Worm (Caenorhabditis elegans) whole organism, mixed stage, embryonic: Measurements from ENCODE around the gene C24A3.2.

Source experiments
- M03D4.4 ChIP-seq: sonication (generic microtip); optimal IDR thresholded peaks from 2 replicates; lab custom pipeline; 2017; ENCODE audit warnings: mild to moderate bottlenecking, missing genetic modification characterization, missing compliant biosample characterization
- bed-3 ChIP-seq: fragments of 200-800 bp; sonication (Bioruptor generic); optimal IDR thresholded peaks from 3 replicates; lab custom pipeline; 2018; ENCODE audit warnings: mild to moderate bottlenecking, missing genetic modification characterization, moderate library complexity, missing compliant biosample characterization
- blmp-1 ChIP-seq: fragments of 150-350 bp; optimal IDR thresholded peaks from 2 replicates; lab custom pipeline; 2014; ENCODE audit warnings: missing biosample characterization, missing genetic modification characterization
- ceh-39 ChIP-seq: fragments of 150-350 bp; optimal IDR thresholded peaks from 2 replicates; lab custom pipeline; 2014; ENCODE audit warnings: missing biosample characterization, missing genetic modification characterization
- ceh-43 ChIP-seq: fragments of 200-800 bp; sonication (Bioruptor generic); optimal IDR thresholded peaks from 2 replicates; lab custom pipeline; 2018; ENCODE audit warnings: mild to moderate bottlenecking, missing genetic modification characterization, moderate library complexity, missing compliant biosample characterization
- ceh-83 ChIP-seq: fragments of 200-800 bp; sonication (Bioruptor generic); optimal IDR thresholded peaks from 2 replicates; lab custom pipeline; 2018; ENCODE audit warnings: mild to moderate bottlenecking, missing genetic modification characterization, missing compliant biosample characterization
- ces-1 ChIP-seq: fragments of 150-350 bp; optimal IDR thresholded peaks from 2 replicates; lab custom pipeline; 2014; ENCODE audit warnings: missing biosample characterization, missing genetic modification reagents, missing genetic modification characterization
- cnd-1 ChIP-seq: fragments of 200-800 bp; sonication (Bioruptor generic); optimal IDR thresholded peaks from 2 replicates; lab custom pipeline; 2018; ENCODE audit warnings: mild to moderate bottlenecking, missing genetic modification characterization, missing compliant biosample characterization
- drap-1 ChIP-seq: fragments of 200-800 bp; sonication (Bioruptor generic); optimal IDR thresholded peaks from 3 replicates; lab custom pipeline; 2018; ENCODE audit warnings: mild to moderate bottlenecking, missing genetic modification characterization, missing compliant biosample characterization
- elt-1 ChIP-seq: sonication (generic microtip); optimal IDR thresholded peaks from 2 replicates; lab custom pipeline; 2017; ENCODE audit warnings: missing genetic modification characterization, mild to moderate bottlenecking, missing compliant biosample characterization, antibody characterized with exemption, moderate library complexity, borderline replicate concordance; ENCODE audit not compliant: insufficient read depth
- elt-3 ChIP-seq: fragments of 150-350 bp; optimal IDR thresholded peaks from 2 replicates; lab custom pipeline; 2014; ENCODE audit warnings: missing biosample characterization, missing genetic modification characterization
- ham-2 ChIP-seq: fragments of 200-800 bp; sonication (Bioruptor generic); optimal IDR thresholded peaks from 2 replicates; lab custom pipeline; 2018; ENCODE audit warnings: mild to moderate bottlenecking, missing genetic modification characterization, missing compliant biosample characterization
- hlh-1 ChIP-seq: fragments of 150-350 bp; optimal IDR thresholded peaks from 2 replicates; lab custom pipeline; 2014; ENCODE audit warnings: missing biosample characterization, missing genetic modification reagents, missing genetic modification characterization
- lin-13 ChIP-seq: fragments of 150-350 bp; optimal IDR thresholded peaks from 2 replicates; lab custom pipeline; 2014; ENCODE audit warnings: missing biosample characterization, missing genetic modification characterization
- lin-32 ChIP-seq: fragments of 200-800 bp; sonication (Bioruptor generic); optimal IDR thresholded peaks from 2 replicates; lab custom pipeline; 2018; ENCODE audit warnings: mild to moderate bottlenecking, missing genetic modification characterization, missing compliant biosample characterization
- lsy-2 ChIP-seq: fragments of 150-350 bp; optimal IDR thresholded peaks from 2 replicates; lab custom pipeline; 2014; ENCODE audit warnings: missing biosample characterization, missing genetic modification characterization
- mab-5 ChIP-seq: fragments of 150-350 bp; optimal IDR thresholded peaks from 2 replicates; lab custom pipeline; 2014; ENCODE audit warnings: missing biosample characterization, missing genetic modification characterization
- mls-2 ChIP-seq: sonication (generic microtip); optimal IDR thresholded peaks from 2 replicates; lab custom pipeline; 2016; ENCODE audit warnings: mild to moderate bottlenecking, missing genetic modification characterization, moderate library complexity, missing compliant biosample characterization
- nhr-2 ChIP-seq: fragments of 150-350 bp; optimal IDR thresholded peaks from 2 replicates; lab custom pipeline; 2014; ENCODE audit warnings: missing biosample characterization, missing genetic modification characterization
- nhr-28 ChIP-seq: fragments of 150-350 bp; optimal IDR thresholded peaks from 2 replicates; lab custom pipeline; 2014; ENCODE audit warnings: missing biosample characterization, missing genetic modification characterization
- nhr-76 ChIP-seq: sonication (generic microtip); optimal IDR thresholded peaks from 2 replicates; lab custom pipeline; 2017; ENCODE audit warnings: missing biosample characterization, missing genetic modification characterization
- pha-4 ChIP-seq: fragments of 150-350 bp; optimal IDR thresholded peaks from 2 replicates; lab custom pipeline; 2018; ENCODE audit warnings: missing biosample characterization, missing genetic modification reagents, missing genetic modification characterization
- sem-2 ChIP-seq: fragments of 200-800 bp; sonication (Bioruptor generic); optimal IDR thresholded peaks from 2 replicates; lab custom pipeline; 2018; ENCODE audit warnings: mild to moderate bottlenecking, missing genetic modification characterization, missing compliant biosample characterization
- snpc-4 ChIP-seq: fragments of 150-350 bp; optimal IDR thresholded peaks from 2 replicates; lab custom pipeline; 2014; ENCODE audit warnings: missing biosample characterization, missing genetic modification characterization
- tbx-8 ChIP-seq: fragments of 200-800 bp; sonication (Bioruptor generic); optimal IDR thresholded peaks from 2 replicates; lab custom pipeline; 2018; ENCODE audit warnings: mild to moderate bottlenecking, missing genetic modification characterization, moderate library complexity, missing compliant biosample characterization
- unc-39 ChIP-seq: fragments of 150-350 bp; optimal IDR thresholded peaks from 2 replicates; lab custom pipeline; 2014; ENCODE audit warnings: missing biosample characterization, missing genetic modification characterization
- unc-62 ChIP-seq: fragments of 150-350 bp; optimal IDR thresholded peaks from 2 replicates; lab custom pipeline; 2014; ENCODE audit warnings: missing biosample characterization, missing genetic modification reagents, missing genetic modification characterization
- zip-8 ChIP-seq: fragments of 150-350 bp; optimal IDR thresholded peaks from 2 replicates; lab custom pipeline; 2014; ENCODE audit warnings: missing biosample characterization, missing genetic modification characterization

C24A3.2 gene

DNA sequence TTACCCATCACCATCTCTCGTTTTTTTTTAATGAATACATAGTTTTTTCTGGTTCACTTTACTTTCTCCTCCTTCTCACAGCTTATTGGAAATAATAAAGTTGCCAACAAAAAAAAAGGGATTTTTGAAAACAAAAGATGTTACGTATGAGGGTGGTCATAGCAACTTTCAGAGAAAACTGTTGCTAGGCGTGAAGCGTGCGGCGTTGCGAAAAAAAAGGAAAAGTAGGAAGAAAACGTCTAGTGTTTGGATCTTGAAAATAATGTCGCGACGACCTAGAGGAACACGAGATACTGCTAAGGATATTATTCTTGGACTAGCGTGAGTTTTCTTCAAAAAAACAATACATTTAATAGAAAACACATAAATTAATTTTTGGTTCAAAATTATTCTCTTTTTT lies 1.5 kb downstream of the C24A3.2 start, which contains the start of gene C24A3.1:
Gene C24A3.1, plus strand, starts transcription at position 263 of the 400 bp plus-strand sequence.
- TF ChIP-seq snpc-4 (tag; lab: Kevin White, UChicago), result no peak
- TF ChIP-seq mab-5 (tag; lab: Kevin White, UChicago), result no peak

DNA sequence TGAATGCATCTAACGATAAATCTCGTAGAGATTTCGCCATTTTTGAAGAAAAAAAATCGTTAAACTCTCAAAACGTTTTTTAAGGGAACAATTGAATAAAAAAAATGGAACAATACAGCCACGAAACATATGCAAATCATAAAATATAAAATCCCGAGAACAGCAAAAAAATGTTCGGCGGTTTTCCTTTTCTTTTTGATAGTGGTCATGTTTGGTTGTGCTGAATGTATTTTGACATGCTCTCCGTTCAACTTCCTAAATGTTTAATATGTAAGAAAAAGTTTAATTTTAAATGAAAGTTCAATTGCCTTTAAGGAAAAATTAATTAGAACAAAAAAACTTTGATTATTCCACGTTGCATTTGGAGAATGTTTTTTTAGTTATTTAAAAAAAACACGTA lies 13.1 kb downstream of the C24A3.2 start, which contains the start of gene C24A3.9:
Gene C24A3.9, minus strand, starts transcription at position 101 of the 400 bp plus-strand sequence.
- no peak for TF ChIP-seq zip-8 (tag; lab: Kevin White, UChicago)
- no peak for TF ChIP-seq elt-1 (tag; lab: Kevin White, UChicago)
- TF ChIP-seq lin-13 (tag; lab: Kevin White, UChicago), result no peak
- no peak for TF ChIP-seq blmp-1 (tag; lab: Kevin White, UChicago)
- no peak for TF ChIP-seq M03D4.4 (tag; lab: Kevin White, UChicago)
- no peak for TF ChIP-seq bed-3
- no peak for TF ChIP-seq ham-2 (GFP tag; lab: Kevin White, UChicago)
- TF ChIP-seq unc-62 (GFP tag; lab: Kevin White, UChicago), result no peak
- TF ChIP-seq sem-2 (GFP tag; lab: Kevin White, UChicago), result no peak
- no peak for TF ChIP-seq ces-1 (GFP tag; lab: Kevin White, UChicago)
- TF ChIP-seq nhr-2 (tag; lab: Kevin White, UChicago), result no peak
- no peak for TF ChIP-seq drap-1 (GFP tag; lab: Kevin White, UChicago)
- no peak for TF ChIP-seq elt-3
- no peak for TF ChIP-seq tbx-8 (GFP tag; lab: Kevin White, UChicago)
- no peak for TF ChIP-seq nhr-76
- no peak for TF ChIP-seq nhr-28 (tag; lab: Kevin White, UChicago)
- TF ChIP-seq pha-4 (tag; lab: Kevin White, UChicago), result no peak
- TF ChIP-seq cnd-1, result no peak
- TF ChIP-seq unc-39 (tag; lab: Kevin White, UChicago), result no peak

DNA sequence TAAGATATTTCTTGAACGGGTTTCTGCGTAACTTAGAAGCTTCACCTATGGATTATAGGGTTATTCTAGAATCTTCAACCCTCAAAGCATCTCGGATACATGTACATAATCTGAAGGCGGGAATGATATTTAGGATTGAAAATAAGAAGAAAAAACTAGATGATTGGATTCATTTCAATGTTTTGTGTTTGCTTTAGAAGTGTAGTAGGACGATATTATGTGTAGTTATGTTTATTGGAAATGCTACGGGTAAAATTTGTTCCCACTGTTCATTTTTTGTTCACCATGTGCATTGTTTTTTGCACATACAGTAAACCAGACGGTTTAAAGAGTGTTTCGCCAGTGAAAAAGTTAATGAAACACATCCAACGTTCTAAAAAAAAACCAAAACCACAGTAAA lies 14.2 kb downstream of the C24A3.2 start:
- no peak for TF ChIP-seq lin-13 (tag; lab: Kevin White, UChicago)
- no peak for TF ChIP-seq lsy-2 (tag; lab: Kevin White, UChicago)
- TF ChIP-seq unc-62 (GFP tag; lab: Kevin White, UChicago), result no peak
- no peak for TF ChIP-seq sem-2 (GFP tag; lab: Kevin White, UChicago)
- TF ChIP-seq lin-32 (GFP tag; lab: Kevin White, UChicago), result no peak
- TF ChIP-seq, all 35 proteins: peak for 0

ce11 chrX:9014451-9014850 lies 17.2 kb downstream of the C24A3.2 start:
- TF ChIP-seq pha-4 (tag; lab: Kevin White, UChicago), result no peak

ce11 chrX:9015420-9015819 lies 18.1 kb downstream of the C24A3.2 start, which contains the start of gene T25B6.4:
Gene T25B6.4, plus strand, starts transcription at chrX:9015720.
- no peak for TF ChIP-seq cnd-1
- TF ChIP-seq nhr-28 (tag; lab: Kevin White, UChicago), result no peak
- TF ChIP-seq unc-62 (GFP tag; lab: Kevin White, UChicago), result no peak
- TF ChIP-seq mab-5 (tag; lab: Kevin White, UChicago), result no peak
- no peak for TF ChIP-seq M03D4.4 (tag; lab: Kevin White, UChicago)
- no peak for TF ChIP-seq nhr-2 (tag; lab: Kevin White, UChicago)
- TF ChIP-seq hlh-1 (tag; lab: Kevin White, UChicago), result no peak
- TF ChIP-seq, all 35 proteins: peak for 0

DNA sequence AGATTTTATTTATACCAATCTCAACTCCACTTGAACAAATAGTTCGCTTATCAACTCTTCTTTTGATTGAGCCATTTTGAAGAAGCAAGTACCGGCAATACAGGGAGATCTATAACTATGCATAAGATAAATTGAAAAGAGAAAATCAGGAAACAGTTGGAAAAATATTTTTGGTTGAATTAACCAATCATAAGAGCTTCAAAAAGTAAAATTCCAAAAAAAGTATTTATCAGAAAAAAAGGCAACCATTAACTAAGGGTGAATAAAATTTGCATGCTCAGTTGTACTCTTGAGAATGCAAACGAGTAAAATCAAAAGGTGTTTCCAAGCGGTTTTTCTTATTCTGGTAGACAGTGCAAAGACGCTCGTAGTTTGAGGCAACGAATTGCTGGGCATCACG lies 24.3 kb downstream of the C24A3.2 start, which contains the start of gene T25B6.5:
Gene T25B6.5, minus strand, starts transcription at position 101 of the 400 bp plus-strand sequence.
- TF ChIP-seq cnd-1 (no peak), ceh-83 (no peak), tbx-8 (GFP tag; lab: Kevin White, UChicago) (no peak), ceh-43 (GFP tag; lab: Kevin White, UChicago) (no peak), mls-2 (tag; lab: Kevin White, UChicago) (no peak), ces-1 (GFP tag; lab: Kevin White, UChicago) (no peak), hlh-1 (tag; lab: Kevin White, UChicago) (no peak), ceh-39 (tag; lab: Kevin White, UChicago) (no peak), zip-8 (tag; lab: Kevin White, UChicago) (no peak), elt-3 (no peak), unc-39 (tag; lab: Kevin White, UChicago) (no peak), nhr-2 (tag; lab: Kevin White, UChicago) (no peak), snpc-4 (tag; lab: Kevin White, UChicago) (no peak), sem-2 (GFP tag; lab: Kevin White, UChicago) (no peak)
